Worm (Caenorhabditis elegans): ENCODE results near the gene fbxa-42.
A peak's percentile ranks its signal among the peaks of the same experiment; 100 is the strongest.

fbxa-42 gene

ce11 chrIII:2251348-2251747 is 9.9 kb downstream of the fbxa-42 start, which contains the start of gene fbxa-7:
TSS of gene fbxa-7 (minus strand) at chrIII:2251448.
- no peak for TF ChIP-seq ztf-11 (tag; optimal IDR thresholded peaks at IDR 0.05)

- TF ChIP-seq unc-120 (tag; optimal IDR thresholded peaks at IDR 0.05; ENCODE audit: poor library complexity, severe bottlenecking) (no peak), pha-4 (tag; optimal IDR thresholded peaks at IDR 0.05) (no peak), drap-1 (GFP tag; optimal IDR thresholded peaks at IDR 0.05) (no peak), mab-5 (tag; optimal IDR thresholded peaks at IDR 0.05) (no peak), nhr-237 (tag; optimal IDR thresholded peaks at IDR 0.05) (no peak), lin-32 (GFP tag; optimal IDR thresholded peaks at IDR 0.05) (no peak), ztf-11 (tag; optimal IDR thresholded peaks at IDR 0.05) (no peak), M03D4.4 (tag; optimal IDR thresholded peaks at IDR 0.05) (no peak), tbx-8 (GFP tag; optimal IDR thresholded peaks at IDR 0.05) (no peak), ces-1 (GFP tag; optimal IDR thresholded peaks at IDR 0.05) (no peak), lsy-2 (tag; optimal IDR thresholded peaks at IDR 0.05) (no peak), cnd-1 (tag; optimal IDR thresholded peaks at IDR 0.05) (no peak)
Measured at ce11 chrIII:2245727-2246126, 15.5 kb downstream of the fbxa-42 start, which contains the start of gene srd-67. TSS of gene srd-67 (minus strand) at chrIII:2245827.

ce11 chrIII:2243617-2244016 is 17.6 kb downstream of the fbxa-42 start:
- TF ChIP-seq mls-2 (tag; optimal IDR thresholded peaks at IDR 0.05) (no peak), sptf-1 (tag; optimal IDR thresholded peaks at IDR 0.05) (no peak), flh-1 (GFP tag; optimal IDR thresholded peaks at IDR 0.05) (no peak), bed-3 (GFP tag; optimal IDR thresholded peaks at IDR 0.05) (no peak), mab-5 (tag; optimal IDR thresholded peaks at IDR 0.05) (no peak), nhr-76 (tag; optimal IDR thresholded peaks at IDR 0.05) (no peak), drap-1 (GFP tag; optimal IDR thresholded peaks at IDR 0.05) (no peak), M03D4.4 (tag; optimal IDR thresholded peaks at IDR 0.05) (no peak)

- TF ChIP-seq snpc-4 (tag; optimal IDR thresholded peaks at IDR 0.05) (no peak), cnd-1 (tag; optimal IDR thresholded peaks at IDR 0.05) (no peak), hlh-1 (tag; optimal IDR thresholded peaks at IDR 0.05) (no peak), tbx-8 (GFP tag; optimal IDR thresholded peaks at IDR 0.05) (no peak), sptf-1 (tag; optimal IDR thresholded peaks at IDR 0.05) (no peak), pha-4 (tag; optimal IDR thresholded peaks at IDR 0.05) (no peak), flh-1 (GFP tag; optimal IDR thresholded peaks at IDR 0.05) (no peak), nhr-12 (tag; optimal IDR thresholded peaks at IDR 0.05) (no peak), elt-1 (tag; optimal IDR thresholded peaks at IDR 0.05; ENCODE audit: borderline replicate concordance, insufficient read depth) (no peak), nhr-76 (tag; optimal IDR thresholded peaks at IDR 0.05) (no peak), unc-120 (tag; optimal IDR thresholded peaks at IDR 0.05; ENCODE audit: poor library complexity, severe bottlenecking) (no peak), ceh-83 (GFP tag; optimal IDR thresholded peaks at IDR 0.05) (no peak), unc-39 (tag; optimal IDR thresholded peaks at IDR 0.05) (no peak), sem-2 (GFP tag; optimal IDR thresholded peaks at IDR 0.05) (no peak), blmp-1 (tag; optimal IDR thresholded peaks at IDR 0.05) (no peak), lsy-2 (tag; optimal IDR thresholded peaks at IDR 0.05) (no peak), drap-1 (GFP tag; optimal IDR thresholded peaks at IDR 0.05) (no peak), ces-1 (GFP tag; optimal IDR thresholded peaks at IDR 0.05) (no peak)
Measured at ce11 chrIII:2240471-2240870, 20.8 kb downstream of the fbxa-42 start, which contains the start of gene srz-56. TSS of gene srz-56 (plus strand) at chrIII:2240771.

ce11 chrIII:2239587-2240144 is 21.6 kb downstream of the fbxa-42 start, which contains the start of gene C39B5.10:
TSS of gene C39B5.10 (minus strand) at chrIII:2239637.
- TF ChIP-seq lsy-2 (tag; optimal IDR thresholded peaks at IDR 0.05) (no peak), tbx-8 (GFP tag; optimal IDR thresholded peaks at IDR 0.05) (no peak), drap-1 (GFP tag; optimal IDR thresholded peaks at IDR 0.05) (no peak), ham-2 (GFP tag; optimal IDR thresholded peaks at IDR 0.05) (no peak), nhr-12 (tag; optimal IDR thresholded peaks at IDR 0.05) (no peak), lin-32 (GFP tag; optimal IDR thresholded peaks at IDR 0.05) (no peak), nhr-2 (tag; optimal IDR thresholded peaks at IDR 0.05) (no peak)

ce11 chrIII:2234192-2234934 is 26.9 kb downstream of the fbxa-42 start, which contains the start of gene C39B5.2:
TSS of gene C39B5.2 (plus strand) at chrIII:2234884.
- TF ChIP-seq nhr-2 (tag; optimal IDR thresholded peaks at IDR 0.05) (peak; percentile 96), ceh-39 (tag; optimal IDR thresholded peaks at IDR 0.05) (peak; percentile 80), cnd-1 (tag; optimal IDR thresholded peaks at IDR 0.05) (peak; percentile 78), M03D4.4 (tag; optimal IDR thresholded peaks at IDR 0.05) (no peak), ztf-11 (tag; optimal IDR thresholded peaks at IDR 0.05) (peak; percentile 38), drap-1 (GFP tag; optimal IDR thresholded peaks at IDR 0.05) (no peak), zip-8 (tag; optimal IDR thresholded peaks at IDR 0.05) (peak; percentile 99), lin-13 (tag; optimal IDR thresholded peaks at IDR 0.05) (peak; percentile 28), lsy-2 (tag; optimal IDR thresholded peaks at IDR 0.05) (no peak), mep-1 (tag; optimal IDR thresholded peaks at IDR 0.05) (peak; percentile 12)
